Fruit fly (Drosophila melanogaster): ENCODE results near the gene CG8952.

dm6 chrX:15785429-15786239 lies 19.4 kb upstream of the CG8952 start, which contains the start of the genes Paf-AHalpha and mRpS30:
- no peak for TF ChIP-seq CG8478 (optimal IDR thresholded peaks at IDR 0.05)
- TF ChIP-seq CTCF (optimal IDR thresholded peaks at IDR 0.05), result no peak
